Fruit fly (Drosophila melanogaster): ENCODE data around the gene CG10301.

CG10301 gene

DNA sequence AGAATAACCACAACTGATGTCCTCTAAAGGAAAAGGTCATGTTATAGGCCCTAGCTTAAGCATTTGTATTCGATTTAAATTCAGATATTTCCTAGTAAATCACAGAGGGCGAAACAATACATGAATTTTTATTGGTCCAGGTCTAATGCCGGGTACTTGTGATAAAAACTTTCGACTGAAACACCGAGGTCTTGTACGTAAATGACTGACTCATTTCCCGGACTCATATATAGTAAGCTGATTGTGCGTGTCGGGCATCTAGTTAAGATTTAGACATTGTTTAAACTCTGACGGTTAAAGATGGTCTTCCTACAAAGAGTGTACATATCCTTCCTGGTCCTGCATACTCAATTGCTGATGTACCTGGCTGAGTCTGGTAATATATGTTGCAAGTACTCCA is 27.8 kb upstream of the CG10301 start, which contains the start of gene CG16710:
CG16710 (plus strand) TSS at position 301 of the 400 bp plus-strand sequence.
- no peak for TF ChIP-seq CG7368 (GFP tag; optimal IDR thresholded peaks at IDR 0.05)
- TF ChIP-seq eg (GFP tag; IDR thresholded peaks at IDR 0.05), result no peak
- no peak for TF ChIP-seq Ets21C (GFP tag; optimal IDR thresholded peaks at IDR 0.05)
- TF ChIP-seq acj6 (GFP tag; optimal IDR thresholded peaks at IDR 0.05), result no peak
- TF ChIP-seq Hr4 (GFP tag; optimal IDR thresholded peaks at IDR 0.05), result no peak
- TF ChIP-seq OdsH (GFP tag; optimal IDR thresholded peaks at IDR 0.05), result no peak
- no peak for TF ChIP-seq CG3032 (tag; optimal IDR thresholded peaks at IDR 0.05)
- no peak for TF ChIP-seq topi (GFP tag; optimal IDR thresholded peaks at IDR 0.05)
- TF ChIP-seq Eip78C (GFP tag), result no peak

DNA sequence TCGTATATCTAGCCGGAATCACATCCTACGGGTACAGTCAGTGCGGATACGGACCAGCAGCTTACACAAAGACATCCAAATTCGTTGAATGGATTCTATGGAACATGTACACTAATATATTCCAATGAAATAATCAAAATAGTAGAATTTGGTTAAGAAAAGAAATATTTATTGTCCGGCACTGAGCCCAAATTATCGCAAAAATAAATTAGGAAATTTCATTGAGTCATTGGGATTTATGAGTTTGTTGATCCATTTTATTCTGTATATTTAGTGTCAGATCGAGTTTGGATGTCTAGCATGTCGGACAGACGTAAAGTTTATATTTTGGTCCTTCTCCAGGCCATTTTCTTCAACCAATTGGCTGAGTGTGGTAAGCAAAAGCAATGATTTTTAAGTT is 26.2 kb upstream of the CG10301 start, which contains the start of gene CG18754:
CG18754 (plus strand) TSS at position 301 of the 400 bp plus-strand sequence.
- peak; percentile 43 for TF ChIP-seq svp (GFP tag)
- no peak for TF ChIP-seq topi (GFP tag; optimal IDR thresholded peaks at IDR 0.05)

DNA sequence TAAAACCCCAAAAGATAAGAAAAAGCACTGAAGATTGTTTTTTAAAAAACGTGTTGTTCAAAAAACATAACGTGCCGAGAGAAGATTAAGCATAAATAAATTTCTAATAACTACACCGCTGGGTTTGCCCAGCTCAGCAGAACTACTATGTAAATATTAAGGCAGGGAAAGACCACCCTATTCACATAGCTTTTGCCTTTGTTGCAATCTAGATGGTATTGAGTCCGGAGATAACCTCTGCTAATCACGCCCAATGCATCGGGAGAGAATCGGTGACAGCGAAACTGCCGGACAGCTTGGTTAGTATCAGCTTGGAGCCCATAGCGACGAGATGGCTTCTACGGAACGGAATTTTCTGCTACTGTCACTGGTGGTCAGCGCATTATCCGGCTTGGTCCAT is 24.0 kb upstream of the CG10301 start, which contains the start of gene SPE:
SPE (plus strand) TSS at position 301 of the 400 bp plus-strand sequence.
- no peak for TF ChIP-seq Sox15 (GFP tag; optimal IDR thresholded peaks at IDR 0.05)
- no peak for TF ChIP-seq esn (GFP tag; optimal IDR thresholded peaks at IDR 0.05)
- TF ChIP-seq svp (GFP tag), result peak; percentile 90
- TF ChIP-seq Met (GFP tag; optimal IDR thresholded peaks at IDR 0.05), result no peak
- TF ChIP-seq achi (GFP tag; optimal IDR thresholded peaks at IDR 0.05), result no peak

- TF ChIP-seq svp (GFP tag) (peak; percentile 88), Eip78C (GFP tag) (no peak)
These were observed 23.0 kb upstream of the CG10301 start for dm6 chr3R:23686924-23687323.

DNA sequence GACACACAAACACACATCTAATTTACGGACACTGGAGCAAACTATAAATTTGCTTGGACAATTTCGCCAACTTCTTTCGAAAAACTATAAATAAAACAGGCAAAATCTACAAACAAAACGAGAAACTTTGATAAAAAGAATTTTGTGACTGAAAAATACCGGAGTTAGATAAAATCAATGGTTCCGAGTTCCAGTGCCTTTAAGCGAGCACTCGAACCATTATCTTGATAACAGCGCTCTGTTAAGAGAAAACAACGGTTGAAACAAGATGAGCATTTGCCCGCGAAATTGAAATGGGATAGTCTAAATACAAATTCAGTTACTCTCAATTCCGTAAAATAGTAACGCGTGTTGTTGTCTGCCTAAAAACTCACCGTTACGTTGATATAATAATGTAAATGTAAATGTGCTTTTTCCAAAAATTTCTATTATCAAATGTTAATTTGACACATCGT is 15.4 kb upstream of the CG10301 start, which contains the start of gene CG10254:
CG10254 (minus strand) TSS at position 405 of the 455 bp plus-strand sequence.
- TF ChIP-seq CG31627 (GFP tag; optimal IDR thresholded peaks at IDR 0.05) (no peak), Blimp-1 (GFP tag; optimal IDR thresholded peaks at IDR 0.05) (no peak), Smox (GFP tag; optimal IDR thresholded peaks at IDR 0.05) (no peak), Eip75B (GFP tag; optimal IDR thresholded peaks at IDR 0.05) (no peak), vri (GFP tag; optimal IDR thresholded peaks at IDR 0.05) (no peak), Sox14 (GFP tag; optimal IDR thresholded peaks at IDR 0.05) (no peak), fd59A (GFP tag; optimal IDR thresholded peaks at IDR 0.05) (no peak)

dm6 chr3R:23696145-23696544 is 13.8 kb upstream of the CG10301 start, which contains the start of gene CG10252:
Gene CG10252, minus strand, starts transcription at chr3R:23696245.
- TF ChIP-seq Hr38 (GFP tag; optimal IDR thresholded peaks at IDR 0.05) (no peak), spab (GFP tag; optimal IDR thresholded peaks at IDR 0.05) (no peak)

- TF ChIP-seq Met (GFP tag; optimal IDR thresholded peaks at IDR 0.05) (no peak), CG9139 (GFP tag; optimal IDR thresholded peaks at IDR 0.05) (no peak), CG4318 (GFP tag; optimal IDR thresholded peaks at IDR 0.05) (no peak), dac (GFP tag; optimal IDR thresholded peaks at IDR 0.05) (no peak), Gug (GFP tag; IDR thresholded peaks at IDR 0.05) (no peak), spab (GFP tag; optimal IDR thresholded peaks at IDR 0.05) (no peak), CG1621 (tag; optimal IDR thresholded peaks at IDR 0.05) (no peak)
These were observed 11.1 kb upstream of the CG10301 start, which contains the start of gene prt for dm6 chr3R:23698835-23699234. Gene prt, minus strand, starts transcription at chr3R:23699027.

DNA sequence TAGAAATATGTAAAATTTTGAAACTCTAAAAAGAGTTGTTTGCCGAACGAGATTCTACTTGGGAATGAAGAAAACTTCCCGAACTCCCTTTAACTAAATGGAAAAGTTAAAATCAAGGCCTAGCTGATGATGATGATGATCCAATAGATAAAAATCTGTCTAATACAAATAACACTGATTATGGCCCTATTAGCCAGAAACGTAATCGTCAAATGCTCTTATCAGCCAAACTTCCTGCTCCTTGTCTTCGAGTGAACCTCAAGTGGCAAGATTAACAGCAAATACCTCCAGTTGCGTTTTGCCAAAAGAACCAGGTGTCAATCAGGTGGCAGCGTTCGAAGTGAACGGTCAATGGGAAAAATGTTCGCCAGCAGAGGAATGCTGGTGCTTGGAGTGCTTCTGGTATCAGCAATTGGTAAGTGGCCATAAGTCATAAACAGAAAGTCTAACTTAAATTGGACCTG is 9.6 kb upstream of the CG10301 start, which contains the start of the genes CG31468 and Gba1a:
CG31468 (minus strand) TSS at position 51 of the 464 bp plus-strand sequence.
Gba1a (plus strand) TSS at position 318 of the 464 bp plus-strand sequence.
- TF ChIP-seq vri (GFP tag; optimal IDR thresholded peaks at IDR 0.05) (peak; percentile 82), CG15336 (GFP tag; IDR thresholded peaks at IDR 0.05) (no peak)

All from whole organism, prepupa.